Fruit fly (Drosophila melanogaster) whole organism, embryonic: ENCODE measurements around the gene Arfip.
A peak's percentile ranks its signal among the peaks of the same experiment; 100 is the strongest.

Source experiments
- Ada2b ChIP-seq: fragments of 200-800 bp; sonication (Bioruptor generic); IDR thresholded peaks from 2 replicates; pipeline ENCODE4 v1.3.6; 2022; ENCODE audit warnings: missing biosample characterization, missing genetic modification characterization
- Adf1 ChIP-seq: fragments of 200-800 bp; sonication (Bioruptor generic); IDR thresholded peaks from 2 replicates; pipeline ENCODE4 v1.3.6; 2022; ENCODE audit warnings: missing biosample characterization, missing genetic modification characterization
- Bteb2 ChIP-seq: fragments of 200-800 bp; sonication (Bioruptor generic); optimal IDR thresholded peaks from 2 replicates; lab custom pipeline; 2016; ENCODE audit warnings: missing biosample characterization, missing genetic modification characterization
- CG10274 ChIP-seq: fragments of 200-800 bp; sonication (Bioruptor generic); optimal IDR thresholded peaks from 3 replicates; lab custom pipeline; 2017; ENCODE audit warnings: missing biosample characterization, mild to moderate bottlenecking, missing genetic modification characterization
- CG11085 ChIP-seq: fragments of 200-800 bp; sonication (Bioruptor generic); IDR thresholded peaks from 2 replicates; pipeline ENCODE4 v1.3.6; 2022; ENCODE audit warnings: missing biosample characterization, missing genetic modification characterization
- CG12219 ChIP-seq: fragments of 200-800 bp; sonication (Bioruptor generic); optimal IDR thresholded peaks from 3 replicates; lab custom pipeline; 2018; ENCODE audit warnings: missing biosample characterization, mild to moderate bottlenecking, missing genetic modification characterization
- CG12391 ChIP-seq: fragments of 200-800 bp; sonication (Bioruptor generic); optimal IDR thresholded peaks from 3 replicates; lab custom pipeline; 2018; ENCODE audit warnings: missing biosample characterization, mild to moderate bottlenecking, missing genetic modification characterization, moderate library complexity
- CG13775 ChIP-seq: fragments of 200-800 bp; sonication (Bioruptor generic); optimal IDR thresholded peaks from 3 replicates; lab custom pipeline; 2017; ENCODE audit warnings: missing biosample characterization, mild to moderate bottlenecking, missing genetic modification characterization
- CG14050 ChIP-seq: fragments of 200-800 bp; sonication (Bioruptor generic); IDR thresholded peaks from 3 replicates; pipeline ENCODE4 v1.3.6; 2022; ENCODE audit warnings: missing biosample characterization, missing genetic modification characterization
- CG14860 ChIP-seq: fragments of 200-800 bp; sonication (Bioruptor generic); IDR thresholded peaks from 3 replicates; pipeline ENCODE4 v1.3.6; 2022; ENCODE audit warnings: missing biosample characterization, missing genetic modification characterization; ENCODE audit not compliant: partially characterized antibody
- CG15479 ChIP-seq: fragments of 200-800 bp; sonication (Bioruptor generic); optimal IDR thresholded peaks from 3 replicates; lab custom pipeline; 2019; ENCODE audit warnings: missing biosample characterization, mild to moderate bottlenecking, missing genetic modification characterization, moderate library complexity
- CG15696 ChIP-seq: fragments of 200-800 bp; sonication (Bioruptor generic); optimal IDR thresholded peaks from 2 replicates; lab custom pipeline; 2019; ENCODE audit warnings: missing biosample characterization, mild to moderate bottlenecking, missing genetic modification characterization, moderate library complexity
- CG17802 ChIP-seq: fragments of 200-800 bp; sonication (Bioruptor generic); optimal IDR thresholded peaks from 2 replicates; lab custom pipeline; 2018; ENCODE audit warnings: missing biosample characterization, mild to moderate bottlenecking, missing genetic modification characterization, moderate library complexity
- CG31365 ChIP-seq: fragments of 200-800 bp; sonication (Bioruptor generic); optimal IDR thresholded peaks from 2 replicates; lab custom pipeline; 2018; ENCODE audit warnings: missing biosample characterization, mild to moderate bottlenecking, missing genetic modification characterization
- CG5953 ChIP-seq: fragments of 200-800 bp; sonication (Bioruptor generic); IDR thresholded peaks from 2 replicates; pipeline ENCODE4 v1.3.6; 2022; ENCODE audit warnings: missing biosample characterization, missing genetic modification characterization
- CG6654 ChIP-seq: fragments of 200-800 bp; sonication (Bioruptor generic); optimal IDR thresholded peaks from 2 replicates; lab custom pipeline; 2017; ENCODE audit warnings: missing biosample characterization, mild to moderate bottlenecking, missing genetic modification characterization
- CG7271 ChIP-seq: fragments of 200-800 bp; sonication (Bioruptor generic); optimal IDR thresholded peaks from 2 replicates; lab custom pipeline; 2018; ENCODE audit warnings: missing biosample characterization, mild to moderate bottlenecking, missing genetic modification characterization, moderate library complexity
- CG7372 ChIP-seq: fragments of 200-800 bp; sonication (Bioruptor generic); IDR thresholded peaks from 2 replicates; pipeline ENCODE4 v1.3.6; 2022; ENCODE audit warnings: missing biosample characterization, missing genetic modification characterization
- CG7928 ChIP-seq: fragments of 200-800 bp; sonication (Bioruptor generic); optimal IDR thresholded peaks from 2 replicates; lab custom pipeline; 2017; ENCODE audit warnings: missing biosample characterization, mild to moderate bottlenecking, missing genetic modification characterization
- CG8388 ChIP-seq: fragments of 200-800 bp; sonication (Bioruptor generic); optimal IDR thresholded peaks from 2 replicates; lab custom pipeline; 2019; ENCODE audit warnings: missing biosample characterization, mild to moderate bottlenecking, missing genetic modification characterization, moderate library complexity
- CG8944 ChIP-seq: fragments of 200-800 bp; sonication (Bioruptor generic); optimal IDR thresholded peaks from 3 replicates; lab custom pipeline; 2016; ENCODE audit warnings: missing biosample characterization, missing genetic modification characterization
- CrebB ChIP-seq: fragments of 200-800 bp; sonication (Bioruptor generic); optimal IDR thresholded peaks from 3 replicates; lab custom pipeline; 2018; ENCODE audit warnings: missing biosample characterization, mild to moderate bottlenecking, missing genetic modification characterization
- D19B ChIP-seq: fragments of 200-800 bp; sonication (Bioruptor generic); optimal IDR thresholded peaks from 2 replicates; lab custom pipeline; 2017; ENCODE audit warnings: missing biosample characterization, mild to moderate bottlenecking, missing genetic modification characterization
- Drgx ChIP-seq: fragments of 200-800 bp; sonication (Bioruptor generic); IDR thresholded peaks from 2 replicates; pipeline ENCODE4 v1.3.6; 2022; ENCODE audit warnings: missing biosample characterization, missing genetic modification characterization
- HLH4C ChIP-seq: fragments of 200-800 bp; sonication (Bioruptor generic); IDR thresholded peaks from 3 replicates; pipeline ENCODE4 v1.3.6; 2022; ENCODE audit warnings: missing biosample characterization, missing genetic modification characterization; ENCODE audit not compliant: partially characterized antibody
- Hr51 ChIP-seq, 2 experiments: fragments of 200-800 bp; sonication (Bioruptor generic); optimal IDR thresholded peaks; 2 replicates in 1 of 2; 3 replicates in 1 of 2; lab custom pipeline; 2016 to 2018; ENCODE audit warnings: missing biosample characterization in 2 of 2, missing genetic modification characterization in 2 of 2, mild to moderate bottlenecking in 1 of 2, moderate library complexity in 1 of 2
- NC2β ChIP-seq: fragments of 200-800 bp; sonication (Bioruptor generic); optimal IDR thresholded peaks from 2 replicates; lab custom pipeline; 2016; ENCODE audit warnings: missing biosample characterization, missing genetic modification characterization
- Oli ChIP-seq: fragments of 200-800 bp; sonication (Bioruptor generic); optimal IDR thresholded peaks from 2 replicates; lab custom pipeline; 2018; ENCODE audit warnings: missing biosample characterization, mild to moderate bottlenecking, missing genetic modification characterization, moderate library complexity
- Stat92E ChIP-seq, 3 experiments: fragments of >200 bp in 2 of 3; fragments of 200-800 bp in 1 of 3; sonication (Bioruptor generic) in 1 of 3; optimal IDR thresholded peaks; 2 replicates each; lab custom pipeline; 2017 to 2019; ENCODE audit warnings: missing biosample characterization in 3 of 3, missing genetic modification characterization in 3 of 3, mild to moderate bottlenecking in 1 of 3, moderate library complexity in 1 of 3
- TFAM ChIP-seq: fragments of 200-800 bp; sonication (Bioruptor generic); optimal IDR thresholded peaks from 2 replicates; lab custom pipeline; 2017; ENCODE audit warnings: missing biosample characterization, missing genetic modification characterization, inconsistent platforms
- Xbp1 ChIP-seq: fragments of 200-800 bp; sonication (Bioruptor generic); optimal IDR thresholded peaks from 3 replicates; lab custom pipeline; 2016; ENCODE audit warnings: missing biosample characterization, mild to moderate bottlenecking, missing genetic modification characterization
- ara ChIP-seq: fragments of 200-800 bp; sonication (Bioruptor generic); IDR thresholded peaks from 2 replicates; pipeline ENCODE4 v1.3.6; 2022; ENCODE audit warnings: missing biosample characterization, missing genetic modification characterization
- chm ChIP-seq: fragments of 200-800 bp; sonication (Bioruptor generic); IDR thresholded peaks from 2 replicates; pipeline ENCODE4 v1.3.6; 2022; ENCODE audit warnings: missing biosample characterization, missing genetic modification characterization
- gro ChIP-seq: fragments of 200-800 bp; sonication (Bioruptor generic); optimal IDR thresholded peaks from 2 replicates; lab custom pipeline; 2016; ENCODE audit warnings: missing biosample characterization, missing genetic modification characterization
- hb ChIP-seq: fragments of 200-800 bp; sonication (Bioruptor generic); IDR thresholded peaks from 3 replicates; pipeline ENCODE4 v1.3.6; 2022; ENCODE audit warnings: missing biosample characterization, missing genetic modification characterization; ENCODE audit not compliant: partially characterized antibody
- jumu ChIP-seq: fragments of 200-800 bp; sonication (Bioruptor generic); optimal IDR thresholded peaks from 3 replicates; lab custom pipeline; 2016; ENCODE audit warnings: missing biosample characterization, missing genetic modification characterization
- kay ChIP-seq: fragments of 200-800 bp; sonication (Bioruptor generic); optimal IDR thresholded peaks from 2 replicates; lab custom pipeline; 2016; ENCODE audit warnings: missing biosample characterization, missing genetic modification characterization
- p53 ChIP-seq: fragments of 200-800 bp; sonication (Bioruptor generic); optimal IDR thresholded peaks from 2 replicates; lab custom pipeline; 2016; ENCODE audit warnings: missing biosample characterization, missing genetic modification characterization
- pita ChIP-seq: fragments of 200-800 bp; sonication (Bioruptor generic); optimal IDR thresholded peaks from 2 replicates; lab custom pipeline; 2017; ENCODE audit warnings: missing biosample characterization, mild to moderate bottlenecking, missing genetic modification characterization
- rib ChIP-seq: fragments of 200-800 bp; sonication (Bioruptor generic); IDR thresholded peaks from 2 replicates; pipeline ENCODE4 v1.3.6; 2022; ENCODE audit warnings: missing biosample characterization, missing genetic modification characterization
- run ChIP-seq: fragments of 200-800 bp; sonication (Bioruptor generic); optimal IDR thresholded peaks from 3 replicates; lab custom pipeline; 2018; ENCODE audit warnings: missing biosample characterization, mild to moderate bottlenecking, missing genetic modification characterization
- sens ChIP-seq: fragments of 200-800 bp; sonication (Bioruptor generic); peaks from one replicate; lab custom pipeline; 2016; ENCODE audit warnings: missing biosample characterization, missing genetic modification characterization
- sima ChIP-seq: fragments of 200-800 bp; sonication (Bioruptor generic); optimal IDR thresholded peaks from 2 replicates; lab custom pipeline; 2016; ENCODE audit warnings: missing biosample characterization, missing genetic modification characterization
- sisA ChIP-seq: fragments of 200-800 bp; sonication (Bioruptor generic); IDR thresholded peaks from 2 replicates; pipeline ENCODE4 v1.3.6; 2022; ENCODE audit warnings: missing biosample characterization, missing genetic modification characterization
- slp2 ChIP-seq: fragments of 200-800 bp; sonication (Bioruptor generic); optimal IDR thresholded peaks from 2 replicates; lab custom pipeline; 2016; ENCODE audit warnings: missing biosample characterization, missing genetic modification characterization
- so ChIP-seq: fragments of 200-800 bp; sonication (Bioruptor generic); IDR thresholded peaks from 3 replicates; pipeline ENCODE4 v1.3.6; 2022; ENCODE audit warnings: missing biosample characterization, missing genetic modification characterization
- tna ChIP-seq: fragments of 200-800 bp; sonication (Bioruptor generic); IDR thresholded peaks from 2 replicates; pipeline ENCODE4 v1.3.6; 2022; ENCODE audit warnings: missing biosample characterization, missing genetic modification characterization; ENCODE audit not compliant: partially characterized antibody
- zfh2 ChIP-seq: fragments of 200-800 bp; sonication (Bioruptor generic); optimal IDR thresholded peaks from 2 replicates; lab custom pipeline; 2016; ENCODE audit warnings: missing biosample characterization, missing genetic modification characterization

The Arfip gene

dm6 chr3R:11221437-11222230 lies 13.2 kb downstream of the Arfip start, which contains the start of the genes CG6693 and RpL3 (continued):
- TF ChIP-seq CrebB (peak; percentile 89), tna (GFP tag; lab: Robert Waterston, UW) (peak; percentile 27; the same call in 1 of the 2 replicates), CG7271 (tag; lab: Kevin White, UChicago) (peak; percentile 82), CG10274 (GFP tag; lab: Kevin White, UChicago) (peak; percentile 0), sens (GFP tag; lab: Kevin White, UChicago) (peak; percentile 97), sisA (GFP tag; lab: Robert Waterston, UW) (no peak), CG31365 (tag; lab: Kevin White, UChicago) (peak; percentile 85), Adf1 (GFP tag; lab: Robert Waterston, UW) (peak; percentile 53; the same call in 1 of the 2 replicates), Bteb2 (GFP tag; lab: Kevin White, UChicago) (peak; percentile 27), jumu (GFP tag; lab: Kevin White, UChicago) (no peak), Hr51 (GFP tag; optimal IDR thresholded peaks at IDR 0.05; lab: Kevin White, UChicago) (peak; percentile 68 to 70), kay (peak; percentile 14), CG17802 (tag; lab: Kevin White, UChicago) (peak; percentile 23), Ada2b (no peak), CG5953 (peak; percentile 76), CG8944 (GFP tag; lab: Kevin White, UChicago) (peak; percentile 4), zfh2 (GFP tag; lab: Kevin White, UChicago) (no peak), hb (GFP tag; lab: Robert Waterston, UW) (no peak), CG11085 (GFP tag; lab: Robert Waterston, UW) (peak; percentile 75), Stat92E (GFP tag; optimal IDR thresholded peaks at IDR 0.05; lab: Kevin White, UChicago) (peak in 1 of 3 experiments; percentile 91), so (GFP tag; lab: Robert Waterston, UW) (peak; percentile 78; the same call in 2 of the 3 replicates), CG6654 (GFP tag; lab: Kevin White, UChicago) (peak; percentile 9), Oli (tag; lab: Kevin White, UChicago) (peak; percentile 67), NC2β (peak; percentile 96), CG15479 (peak; percentile 64), gro (GFP tag; lab: Kevin White, UChicago) (peak; percentile 87), CG7372 (GFP tag; lab: Robert Waterston, UW) (no peak), rib (GFP tag; lab: Robert Waterston, UW) (peak; percentile 71), Drgx (GFP tag; lab: Robert Waterston, UW) (peak; percentile 47; the same call in 1 of the 2 replicates), pita (GFP tag; lab: Kevin White, UChicago) (peak; percentile 87), CG12219 (GFP tag; lab: Kevin White, UChicago) (peak; percentile 86), slp2 (GFP tag; lab: Kevin White, UChicago) (peak; percentile 37), p53 (GFP tag; lab: Kevin White, UChicago) (peak; percentile 45), HLH4C (GFP tag; lab: Robert Waterston, UW) (peak; percentile 28; the same call in 2 of the 3 replicates), sima (GFP tag; lab: Kevin White, UChicago) (no peak), CG15696 (tag; lab: Kevin White, UChicago) (peak; percentile 42), CG7928 (peak; percentile 97), ara (GFP tag; lab: Robert Waterston, UW) (peak; percentile 28; the same call in 1 of the 2 replicates), CG8388 (GFP tag; lab: Kevin White, UChicago) (peak; percentile 58), CG12391 (peak; percentile 72), D19B (GFP tag; lab: Kevin White, UChicago) (peak; percentile 53), Xbp1 (peak; percentile 52), chm (GFP tag; lab: Robert Waterston, UW) (peak; percentile 94), CG14860 (GFP tag; lab: Robert Waterston, UW) (no peak), TFAM (no peak), run (tag; lab: Kevin White, UChicago) (peak; percentile 57), CG13775 (peak; percentile 74), CG14050 (GFP tag; lab: Robert Waterston, UW) (peak; percentile 40; the same call in 2 of the 3 replicates)
